Worm (Caenorhabditis elegans) whole organism, early embryonic: ENCODE data around the gene F49C12.6.

ENCODE experiments used
- ama-1 ChIP-seq: fragments of 150-350 bp; optimal IDR thresholded peaks from 2 replicates; lab custom pipeline; 2014
- flt-1 ChIP-seq: fragments of 200-800 bp; sonication (Bioruptor generic); IDR thresholded peaks from 2 replicates; pipeline ENCODE4 v1.3.6; 2022; ENCODE audit warnings: missing genetic modification characterization, missing compliant biosample characterization
- hmbx-1 ChIP-seq: sonication (generic microtip); optimal IDR thresholded peaks from 2 replicates; lab custom pipeline; 2016; ENCODE audit warnings: mild to moderate bottlenecking, missing genetic modification characterization, missing compliant biosample characterization
- hmg-4 ChIP-seq: fragments of 200-800 bp; sonication (Bioruptor generic); optimal IDR thresholded peaks from 2 replicates; lab custom pipeline; 2018; ENCODE audit warnings: mild to moderate bottlenecking, missing genetic modification characterization, missing compliant biosample characterization
- hnd-1 ChIP-seq: sonication (generic microtip); optimal IDR thresholded peaks from 2 replicates; lab custom pipeline; 2016; ENCODE audit warnings: missing genetic modification characterization, missing compliant biosample characterization
- pes-1 ChIP-seq: fragments of 200-800 bp; sonication (Bioruptor generic); IDR thresholded peaks from 2 replicates; pipeline ENCODE4 v1.3.6; 2022; ENCODE audit warnings: missing genetic modification reagents, missing genetic modification characterization, missing compliant biosample characterization
- tbx-37 ChIP-seq: fragments of 200-800 bp; sonication (Bioruptor generic); conservative IDR thresholded peaks from 2 replicates; pipeline ENCODE4 v1.3.6; 2022; ENCODE audit warnings: missing genetic modification reagents, missing genetic modification characterization, missing compliant biosample characterization
- tra-4 ChIP-seq: sonication (generic microtip); optimal IDR thresholded peaks from 2 replicates; lab custom pipeline; 2017; ENCODE audit warnings: missing genetic modification characterization, missing compliant biosample characterization

ce11 chrIV:9318147-9318546 is 9.3 kb upstream of the F49C12.6 start:
- TF ChIP-seq tra-4 (tag; lab: Kevin White, UChicago) (no peak), ama-1 (lab: Kevin White, UChicago) (no peak), hnd-1 (no peak), pes-1 (GFP tag; lab: Robert Waterston, UW) (no peak), hmg-4 (GFP tag; lab: Kevin White, UChicago) (no peak), tbx-37 (GFP tag; lab: Robert Waterston, UW) (no peak), hmbx-1 (tag; lab: Kevin White, UChicago) (no peak), flt-1 (GFP tag; lab: Robert Waterston, UW) (no peak)
